Worm (Caenorhabditis elegans): Measurements from ENCODE around the gene H14A12.5.
A peak's percentile ranks its signal among the peaks of the same experiment; 100 is the strongest.

The H14A12.5 gene

ce11 chrIII:7490061-7490460, 21.2 kb upstream of the H14A12.5 start:
- TF ChIP-seq mxl-1 (tag; optimal IDR thresholded peaks at IDR 0.05) (no peak), dox-1 (GFP tag; IDR thresholded peaks at IDR 0.05) (no peak), K12H6.12 (tag; optimal IDR thresholded peaks at IDR 0.05) (no peak), lin-35 (GFP tag; optimal IDR thresholded peaks at IDR 0.05) (no peak), attf-3 (GFP tag; conservative IDR thresholded peaks at IDR 0.05) (no peak), lin-26 (GFP tag; IDR thresholded peaks at IDR 0.05) (no peak)

ce11 chrIII:7489055-7489534, 20.2 kb upstream of the H14A12.5 start, which contains the start of gene mup-4:
TSS of gene mup-4 (minus strand) at chrIII:7489105.
- TF ChIP-seq lin-40 (tag; optimal IDR thresholded peaks at IDR 0.05) (no peak), hmg-1.2 (GFP tag; IDR thresholded peaks at IDR 0.05) (peak; percentile 78), bed-1 (GFP tag; IDR thresholded peaks at IDR 0.05) (no peak)

ce11 chrIII:7488303-7488702, 19.4 kb upstream of the H14A12.5 start:
- no peak for TF ChIP-seq ekl-4 (GFP tag; IDR thresholded peaks at IDR 0.05)
- TF ChIP-seq Y95B8A.8 (GFP tag; IDR thresholded peaks at IDR 0.05) = no peak
- TF ChIP-seq madf-3 (GFP tag; IDR thresholded peaks at IDR 0.05) = no peak
- TF ChIP-seq lin-40 (tag; optimal IDR thresholded peaks at IDR 0.05) = peak; percentile 10
- TF ChIP-seq ztf-26 (tag; optimal IDR thresholded peaks at IDR 0.05) = peak; percentile 61
- no peak for TF ChIP-seq madf-6 (GFP tag; IDR thresholded peaks at IDR 0.05)
- no peak for TF ChIP-seq snpc-1.1 (tag; optimal IDR thresholded peaks at IDR 0.05; ENCODE audit: insufficient read depth)
- no peak for TF ChIP-seq ztf-25 (GFP tag; IDR thresholded peaks at IDR 0.05)
- TF ChIP-seq dox-1 (GFP tag; IDR thresholded peaks at IDR 0.05) = no peak
- peak; percentile 33 for TF ChIP-seq somi-1 (GFP tag; optimal IDR thresholded peaks at IDR 0.05)
- TF ChIP-seq let-526 (GFP tag; IDR thresholded peaks at IDR 0.05) = no peak
- TF ChIP-seq cebp-1 (GFP tag; IDR thresholded peaks at IDR 0.05) = no peak
- TF ChIP-seq cebp-1 (tag; optimal IDR thresholded peaks at IDR 0.05) = no peak

ce11 chrIII:7484765-7485164, 15.9 kb upstream of the H14A12.5 start:
- TF ChIP-seq T26A5.8 (tag; optimal IDR thresholded peaks at IDR 0.05) = no peak
- TF ChIP-seq B0035.1 (tag; optimal IDR thresholded peaks at IDR 0.05) = no peak
- TF ChIP-seq hsf-1 (GFP tag; IDR thresholded peaks at IDR 0.05) = no peak
- no peak for TF ChIP-seq him-1 (tag; optimal IDR thresholded peaks at IDR 0.05)
- no peak for TF ChIP-seq unc-130 (GFP tag; optimal IDR thresholded peaks at IDR 0.05)
- TF ChIP-seq rpc-1 (optimal IDR thresholded peaks at IDR 0.05) = no peak
- TF ChIP-seq rpc-1 (tag; optimal IDR thresholded peaks at IDR 0.05) = no peak

- TF ChIP-seq dox-1 (GFP tag; IDR thresholded peaks at IDR 0.05) = peak; percentile 62
- TF ChIP-seq nhr-80 (tag; optimal IDR thresholded peaks at IDR 0.05) = peak; percentile 96
- TF ChIP-seq somi-1 (GFP tag; optimal IDR thresholded peaks at IDR 0.05) = no peak
- no peak for TF ChIP-seq B0019.2 (GFP tag; conservative IDR thresholded peaks at IDR 0.05)
- TF ChIP-seq let-607 (tag; optimal IDR thresholded peaks at IDR 0.05) = no peak
- TF ChIP-seq ets-4 (GFP tag; optimal IDR thresholded peaks at IDR 0.05) = peak; percentile 61
- TF ChIP-seq gei-17 (GFP tag; optimal IDR thresholded peaks at IDR 0.05) = no peak
- TF ChIP-seq mel-28 (tag; optimal IDR thresholded peaks at IDR 0.05; ENCODE audit: borderline replicate concordance) = no peak
- TF ChIP-seq repo-1 (tag; optimal IDR thresholded peaks at IDR 0.05) = no peak
- no peak for TF ChIP-seq ceh-79 (tag; optimal IDR thresholded peaks at IDR 0.05)
- no peak for TF ChIP-seq let-526 (GFP tag; IDR thresholded peaks at IDR 0.05)
- TF ChIP-seq ceh-40 (GFP tag; IDR thresholded peaks at IDR 0.05) = no peak
- no peak for TF ChIP-seq ceh-27 (GFP tag; optimal IDR thresholded peaks at IDR 0.05)
Observed at ce11 chrIII:7478932-7479331, 10.1 kb upstream of the H14A12.5 start.
